Worm (Caenorhabditis elegans) whole organism, L1 larva: Measurements from ENCODE around the gene R09B5.11.

Source experiments
- ceh-63 ChIP-seq: fragments of 200-800 bp; sonication (Bioruptor generic); optimal IDR thresholded peaks from 2 replicates; lab custom pipeline; 2018; ENCODE audit warnings: mild to moderate bottlenecking, missing genetic modification characterization, missing compliant biosample characterization
- dpl-1 ChIP-seq, 3 experiments: fragments of 150-350 bp in 2 of 3; sonication (generic microtip) in 1 of 3; optimal IDR thresholded peaks; 2 replicates each; lab custom pipeline; 2014 to 2017; ENCODE audit warnings: missing biosample characterization in 3 of 3, missing genetic modification characterization in 3 of 3, missing genetic modification reagents in 3 of 3
- fos-1 ChIP-seq: fragments of 150-350 bp; optimal IDR thresholded peaks from 2 replicates; lab custom pipeline; 2014; ENCODE audit warnings: missing biosample characterization, missing genetic modification characterization
- lin-35 ChIP-seq, 2 experiments: fragments of 150-350 bp; optimal IDR thresholded peaks; 2 replicates each; lab custom pipeline; 2014; ENCODE audit warnings: missing biosample characterization in 2 of 2, missing genetic modification characterization in 2 of 2, missing genetic modification reagents in 2 of 2
- nhr-77 ChIP-seq: fragments of 150-350 bp; optimal IDR thresholded peaks from 2 replicates; lab custom pipeline; 2014; ENCODE audit warnings: missing biosample characterization, missing genetic modification characterization
- skn-1 ChIP-seq: fragments of 150-350 bp; optimal IDR thresholded peaks from 2 replicates; lab custom pipeline; 2014; ENCODE audit warnings: missing biosample characterization, missing genetic modification characterization
- unc-130 ChIP-seq: fragments of 150-350 bp; optimal IDR thresholded peaks from 2 replicates; lab custom pipeline; 2017; ENCODE audit warnings: missing biosample characterization, missing genetic modification characterization, inconsistent platforms
- zag-1 ChIP-seq: fragments of 150-350 bp; optimal IDR thresholded peaks from 2 replicates; lab custom pipeline; 2014; ENCODE audit warnings: missing biosample characterization, missing genetic modification characterization

ce11 chrV:1425595-1425994, 13.4 kb upstream of the R09B5.11 start, which contains the start of gene R12A1.3:
- TF ChIP-seq skn-1 (no peak), ceh-63 (GFP tag; lab: Kevin White, UChicago) (no peak), dpl-1 (GFP tag; optimal IDR thresholded peaks at IDR 0.05; lab: Kevin White, UChicago) (no peak), lin-35 (GFP tag; optimal IDR thresholded peaks at IDR 0.05; lab: Kevin White, UChicago) (no peak), fos-1 (tag; lab: Kevin White, UChicago) (no peak), nhr-77 (tag; lab: Kevin White, UChicago) (no peak), unc-130 (no peak), zag-1 (no peak)
